Worm (Caenorhabditis elegans): ENCODE measurements around the gene T03F6.10.

DNA sequence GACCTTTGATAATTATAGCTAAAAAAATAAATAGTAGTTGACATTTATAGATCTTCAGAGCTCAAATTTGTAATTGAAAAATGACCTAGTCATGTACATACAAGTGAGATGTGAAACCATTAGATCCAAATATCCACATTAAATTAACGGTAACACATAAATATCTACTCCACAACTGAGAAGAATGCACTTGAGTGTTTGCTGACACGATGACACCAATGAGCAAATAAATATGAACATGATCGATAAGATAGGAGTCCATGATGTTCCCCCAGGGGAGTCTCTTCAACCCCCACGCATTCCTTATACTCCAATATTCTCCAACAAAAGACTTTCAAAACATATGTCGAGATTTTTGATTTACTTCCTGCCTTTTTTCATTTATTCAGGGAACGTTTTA lies 26.3 kb upstream of the T03F6.10 start, which contains the start of gene ttr-52:
- TF ChIP-seq nhr-84 (tag; optimal IDR thresholded peaks at IDR 0.05) (no peak), tlp-1 (tag; optimal IDR thresholded peaks at IDR 0.05) (no peak), hlh-4 (tag; optimal IDR thresholded peaks at IDR 0.05) (no peak), dpl-1 (GFP tag; optimal IDR thresholded peaks at IDR 0.05) (no peak), ztf-4 (tag; optimal IDR thresholded peaks at IDR 0.05) (no peak), mdl-1 (tag; optimal IDR thresholded peaks at IDR 0.05) (no peak), efl-1 (optimal IDR thresholded peaks at IDR 0.05) (no peak), efl-1 (GFP tag; optimal IDR thresholded peaks at IDR 0.05 in 1 of 2) (no peak), nhr-77 (tag; optimal IDR thresholded peaks at IDR 0.05) (no peak)
